Fruit fly (Drosophila melanogaster): ENCODE data around the gene jp.
A peak's percentile ranks its signal among the peaks of the same experiment; 100 is the strongest.

The jp gene

DNA sequence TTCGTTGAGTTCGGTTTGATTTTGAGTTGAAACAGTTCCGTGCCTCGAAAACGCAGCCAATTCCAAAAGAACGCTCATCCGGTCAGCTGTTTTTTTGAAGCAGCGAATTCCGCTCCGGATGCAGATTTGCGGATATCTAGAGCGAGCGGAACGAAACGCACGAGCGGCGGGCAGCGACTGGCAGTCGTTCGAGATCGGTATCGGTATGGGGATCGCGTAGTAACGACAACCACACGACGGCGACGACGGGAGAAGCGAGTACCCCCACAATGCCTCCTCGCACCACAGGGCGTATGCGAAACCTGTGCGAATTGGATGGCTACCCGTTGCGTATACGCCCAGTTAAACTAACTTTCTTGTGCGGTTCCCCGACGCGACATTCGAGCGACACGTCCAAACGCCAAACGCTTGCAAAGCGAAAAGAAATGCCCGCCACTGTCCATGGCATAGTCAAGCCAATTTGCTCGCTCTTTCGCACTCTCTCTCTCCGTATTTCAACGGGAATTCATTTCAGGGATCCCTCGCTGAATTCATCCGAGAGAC is 6.4 kb downstream of the jp start (continued):
- TF ChIP-seq CG12769 (tag; optimal IDR thresholded peaks at IDR 0.05) (peak; percentile 76), sens (GFP tag) (no peak), D19A (tag; optimal IDR thresholded peaks at IDR 0.05) (no peak), bab2 (GFP tag; optimal IDR thresholded peaks at IDR 0.05) (no peak), Trl (optimal IDR thresholded peaks at IDR 0.05) (peak; percentile 13 to 28), Trl (GFP tag; optimal IDR thresholded peaks at IDR 0.05) (no peak), CG7928 (GFP tag; optimal IDR thresholded peaks at IDR 0.05) (no peak), crol (GFP tag; IDR thresholded peaks at IDR 0.05) (0 out of 2 replicates have a peak, but pooled peaks have one; percentile 11), CHES-1-like (GFP tag; optimal IDR thresholded peaks at IDR 0.05) (no peak), slp2 (GFP tag; optimal IDR thresholded peaks at IDR 0.05) (no peak), CG11247 (GFP tag; IDR thresholded peaks at IDR 0.05) (no peak), CG2120 (GFP tag; optimal IDR thresholded peaks at IDR 0.05) (no peak), CG11504 (tag; optimal IDR thresholded peaks at IDR 0.05) (no peak), Nf-YC (tag; optimal IDR thresholded peaks at IDR 0.05) (no peak), ranshi (GFP tag; IDR thresholded peaks at IDR 0.05) (no peak), CG2712 (tag; optimal IDR thresholded peaks at IDR 0.05) (no peak), aop (GFP tag; IDR thresholded peaks at IDR 0.05) (no peak), CG10543 (GFP tag; optimal IDR thresholded peaks at IDR 0.05) (peak; percentile 23)

DNA sequence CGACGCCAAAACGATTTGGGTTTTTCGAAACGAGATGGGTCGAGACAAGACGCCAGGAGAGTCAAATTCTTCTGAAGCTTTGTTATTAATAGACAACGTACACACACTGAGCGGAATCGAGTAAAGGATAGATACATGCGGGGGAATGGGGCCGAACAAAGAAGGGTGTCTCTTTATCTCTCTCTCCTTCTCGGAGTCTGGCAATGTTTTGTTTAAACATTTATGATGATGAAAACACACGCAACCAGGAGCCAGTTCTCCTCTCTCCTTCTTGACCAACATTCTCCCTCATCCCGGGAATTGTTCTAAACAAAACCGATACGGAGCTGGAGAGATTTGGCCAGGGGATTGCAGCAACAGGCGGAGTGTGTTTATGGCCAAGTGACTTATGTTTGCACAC is 8.7 kb downstream of the jp start:
- TF ChIP-seq kah (GFP tag; optimal IDR thresholded peaks at IDR 0.05) = peak; percentile 55
- TF ChIP-seq ato (GFP tag; IDR thresholded peaks at IDR 0.05; ENCODE audit: partially characterized antibody) = no peak
- TF ChIP-seq Trl (optimal IDR thresholded peaks at IDR 0.05) = peak in 1 of 2 experiments; percentile 12
- no peak for TF ChIP-seq Trl (GFP tag; optimal IDR thresholded peaks at IDR 0.05)
- TF ChIP-seq slbo (GFP tag; IDR thresholded peaks at IDR 0.05) = peak; percentile 6; the same call in 1 of the 2 replicates
- TF ChIP-seq sd (tag; optimal IDR thresholded peaks at IDR 0.05) = peak; percentile 57
- peak; percentile 85 for TF ChIP-seq CG12769 (tag; optimal IDR thresholded peaks at IDR 0.05)
- TF ChIP-seq crol (GFP tag; IDR thresholded peaks at IDR 0.05) = peak; percentile 62
- TF ChIP-seq CG32772 (GFP tag; IDR thresholded peaks at IDR 0.05) = no peak
- TF ChIP-seq CG10543 (GFP tag; optimal IDR thresholded peaks at IDR 0.05) = peak; percentile 9

DNA sequence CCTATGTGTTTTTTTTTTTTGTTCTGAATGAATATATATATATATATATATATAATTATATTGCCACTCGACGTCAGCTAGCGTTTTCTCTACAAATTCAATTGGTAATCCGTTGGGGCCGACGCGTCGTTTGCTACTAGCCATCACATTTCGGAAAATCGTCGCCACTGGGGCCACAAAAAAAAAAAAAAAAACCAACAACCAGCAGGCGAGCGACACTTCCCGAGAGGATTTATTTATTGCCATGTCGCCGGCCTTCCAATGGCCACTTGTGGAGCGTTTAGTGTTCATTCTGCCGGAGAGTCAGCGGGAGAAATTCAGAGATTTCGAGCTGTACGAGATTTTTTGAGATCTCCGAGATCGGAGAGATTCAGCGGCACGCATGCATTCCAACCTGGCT is 15.7 kb downstream of the jp start:
- TF ChIP-seq run (tag; optimal IDR thresholded peaks at IDR 0.05) = no peak
- TF ChIP-seq CG10543 (GFP tag; optimal IDR thresholded peaks at IDR 0.05) = peak; percentile 29
- TF ChIP-seq CG10979 (tag; optimal IDR thresholded peaks at IDR 0.05) = no peak
- no peak for TF ChIP-seq CG7839 (tag; optimal IDR thresholded peaks at IDR 0.05)
- no peak for TF ChIP-seq toy (GFP tag; IDR thresholded peaks at IDR 0.05)
- no peak for TF ChIP-seq CG12236 (GFP tag; optimal IDR thresholded peaks at IDR 0.05)
- no peak for TF ChIP-seq CG13775 (GFP tag; optimal IDR thresholded peaks at IDR 0.05)
- TF ChIP-seq lilli (GFP tag; optimal IDR thresholded peaks at IDR 0.05) = no peak
- TF ChIP-seq Chrac-16 (GFP tag; optimal IDR thresholded peaks at IDR 0.05) = no peak
- no peak for TF ChIP-seq tll (GFP tag; optimal IDR thresholded peaks at IDR 0.05)
- TF ChIP-seq CG12769 (tag; optimal IDR thresholded peaks at IDR 0.05) = no peak
- TF ChIP-seq dati (GFP tag; IDR thresholded peaks at IDR 0.05) = no peak
- no peak for TF ChIP-seq kay (GFP tag; optimal IDR thresholded peaks at IDR 0.05)
- TF ChIP-seq CG17612 (GFP tag; IDR thresholded peaks at IDR 0.05) = no peak
- no peak for TF ChIP-seq ac (GFP tag; optimal IDR thresholded peaks at IDR 0.05)
- TF ChIP-seq sd (tag; optimal IDR thresholded peaks at IDR 0.05) = peak; percentile 43
- no peak for TF ChIP-seq lola (GFP tag; optimal IDR thresholded peaks at IDR 0.05)
- TF ChIP-seq hth (optimal IDR thresholded peaks at IDR 0.05) = no peak
- peak; percentile 6 to 15 for TF ChIP-seq Trl (optimal IDR thresholded peaks at IDR 0.05)
- TF ChIP-seq Trl (GFP tag; optimal IDR thresholded peaks at IDR 0.05) = no peak
- no peak for TF ChIP-seq trem (tag; optimal IDR thresholded peaks at IDR 0.05)
- TF ChIP-seq kah (GFP tag; optimal IDR thresholded peaks at IDR 0.05) = peak; percentile 95
- peak; percentile 60 for TF ChIP-seq Drgx (GFP tag; IDR thresholded peaks at IDR 0.05)
- TF ChIP-seq Stat92E (GFP tag; optimal IDR thresholded peaks at IDR 0.05) = no peak
- TF ChIP-seq Rfx (GFP tag; IDR thresholded peaks at IDR 0.05) = no peak
- no peak for TF ChIP-seq CG2120 (GFP tag; optimal IDR thresholded peaks at IDR 0.05)
- TF ChIP-seq crp (GFP tag; optimal IDR thresholded peaks at IDR 0.05) = no peak
- TF ChIP-seq HLH4C (GFP tag; IDR thresholded peaks at IDR 0.05; ENCODE audit: partially characterized antibody) = no peak

All from whole organism, embryonic.